Fruit fly (Drosophila melanogaster): ENCODE results near the gene CG43091.
A peak's percentile ranks its signal among the peaks of the same experiment; 100 is the strongest.

Gene CG43091

dm6 chr3R:22755187-22755777, 13.3 kb downstream of the CG43091 start (continued):
- no peak for TF ChIP-seq Max (GFP tag; optimal IDR thresholded peaks at IDR 0.05)
- TF ChIP-seq CG8478 (optimal IDR thresholded peaks at IDR 0.05) = no peak
- no peak; the same call in 2 of the 3 replicates for TF ChIP-seq B-H1 (GFP tag; IDR thresholded peaks at IDR 0.05)
- no peak for TF ChIP-seq Hr39 (optimal IDR thresholded peaks at IDR 0.05)
- no peak for TF ChIP-seq sim (GFP tag; IDR thresholded peaks at IDR 0.05)
- no peak for TF ChIP-seq CG11085 (GFP tag; IDR thresholded peaks at IDR 0.05)
- TF ChIP-seq Hmr (GFP tag; optimal IDR thresholded peaks at IDR 0.05) = no peak
- TF ChIP-seq CG11093 (GFP tag; IDR thresholded peaks at IDR 0.05) = no peak
- no peak for TF ChIP-seq Nf-YC (tag; optimal IDR thresholded peaks at IDR 0.05)
- no peak for TF ChIP-seq CG9817 (tag; optimal IDR thresholded peaks at IDR 0.05)
- TF ChIP-seq Fer3 (tag; optimal IDR thresholded peaks at IDR 0.05) = no peak
- no peak for TF ChIP-seq zen (tag; optimal IDR thresholded peaks at IDR 0.05)
- TF ChIP-seq fd3F (GFP tag; optimal IDR thresholded peaks at IDR 0.05) = no peak
- no peak for TF ChIP-seq CG2129 (GFP tag; IDR thresholded peaks at IDR 0.05; ENCODE audit: partially characterized antibody)
- TF ChIP-seq Dref (GFP tag; IDR thresholded peaks at IDR 0.05) = no peak
- no peak for TF ChIP-seq br (optimal IDR thresholded peaks at IDR 0.05)
- TF ChIP-seq CG34224 (GFP tag; IDR thresholded peaks at IDR 0.05; ENCODE audit: partially characterized antibody) = no peak
- TF ChIP-seq CG6254 (GFP tag; optimal IDR thresholded peaks at IDR 0.05) = no peak
- TF ChIP-seq Sox102F (GFP tag; optimal IDR thresholded peaks at IDR 0.05) = no peak
- TF ChIP-seq Poxn (GFP tag; IDR thresholded peaks at IDR 0.05) = no peak
- TF ChIP-seq HLH4C (GFP tag; IDR thresholded peaks at IDR 0.05; ENCODE audit: partially characterized antibody) = no peak
- no peak for TF ChIP-seq CrebB (tag; optimal IDR thresholded peaks at IDR 0.05)
- no peak for TF ChIP-seq trh (GFP tag; optimal IDR thresholded peaks at IDR 0.05)
- TF ChIP-seq schlank (tag; optimal IDR thresholded peaks at IDR 0.05) = no peak
- TF ChIP-seq CG11398 (GFP tag; optimal IDR thresholded peaks at IDR 0.05) = no peak
- TF ChIP-seq CG3726 (GFP tag; IDR thresholded peaks at IDR 0.05) = no peak
- TF ChIP-seq Ravus (GFP tag; IDR thresholded peaks at IDR 0.05) = no peak
- TF ChIP-seq CG12071 (GFP tag; optimal IDR thresholded peaks at IDR 0.05) = no peak
- no peak for TF ChIP-seq jing (GFP tag; optimal IDR thresholded peaks at IDR 0.05)
- TF ChIP-seq Eip74EF (GFP tag; optimal IDR thresholded peaks at IDR 0.05) = no peak
- TF ChIP-seq crol (GFP tag; IDR thresholded peaks at IDR 0.05) = peak; percentile 89
- TF ChIP-seq MESR4 (GFP tag; optimal IDR thresholded peaks at IDR 0.05) = no peak
- no peak for TF ChIP-seq CG2875 (GFP tag; optimal IDR thresholded peaks at IDR 0.05)
- no peak for TF ChIP-seq Mrtf (GFP tag; IDR thresholded peaks at IDR 0.05)
- no peak for TF ChIP-seq dysf (GFP tag; IDR thresholded peaks at IDR 0.05)
- peak; percentile 60 to 67 for TF ChIP-seq Trl (optimal IDR thresholded peaks at IDR 0.05)
- TF ChIP-seq Trl (GFP tag; optimal IDR thresholded peaks at IDR 0.05) = no peak
- TF ChIP-seq lab (GFP tag; optimal IDR thresholded peaks at IDR 0.05) = no peak
- TF ChIP-seq CG7963 (GFP tag; IDR thresholded peaks at IDR 0.05; ENCODE audit: partially characterized antibody) = no peak
- no peak for TF ChIP-seq tna (GFP tag; IDR thresholded peaks at IDR 0.05; ENCODE audit: partially characterized antibody)
- TF ChIP-seq MTF-1 (GFP tag; optimal IDR thresholded peaks at IDR 0.05; ENCODE audit: borderline replicate concordance) = peak; percentile 58
- peak; percentile 46; the same call in 1 of the 3 replicates for TF ChIP-seq sr (GFP tag; IDR thresholded peaks at IDR 0.05)
- TF ChIP-seq CG10462 (GFP tag; optimal IDR thresholded peaks at IDR 0.05) = no peak
- no peak for TF ChIP-seq CG10431 (GFP tag; optimal IDR thresholded peaks at IDR 0.05)
- no peak for TF ChIP-seq NC2β (GFP tag; optimal IDR thresholded peaks at IDR 0.05)
- 0 out of 2 replicates have a peak, but pooled peaks have one; percentile 10 for TF ChIP-seq nerfin-2 (GFP tag; IDR thresholded peaks at IDR 0.05; ENCODE audit: partially characterized antibody)
- no peak for TF ChIP-seq caup (GFP tag; optimal IDR thresholded peaks at IDR 0.05; ENCODE audit: severe bottlenecking)
- TF ChIP-seq CG15269 (tag; optimal IDR thresholded peaks at IDR 0.05) = no peak
- no peak for TF ChIP-seq Atf3 (GFP tag; optimal IDR thresholded peaks at IDR 0.05)
- no peak for TF ChIP-seq bab2 (GFP tag; optimal IDR thresholded peaks at IDR 0.05)
- no peak for TF ChIP-seq nerfin-1 (tag; optimal IDR thresholded peaks at IDR 0.05)

Measured in whole organism, embryonic.